Worm (Caenorhabditis elegans) whole organism, mixed stage, embryonic: ENCODE data around the gene C18D4.4.

Experiments used
- ces-1 ChIP-seq: fragments of 150-350 bp; optimal IDR thresholded peaks from 2 replicates; lab custom pipeline; 2014; ENCODE audit warnings: missing biosample characterization, missing genetic modification reagents, missing genetic modification characterization
- elt-1 ChIP-seq: sonication (generic microtip); optimal IDR thresholded peaks from 2 replicates; lab custom pipeline; 2017; ENCODE audit warnings: missing genetic modification characterization, mild to moderate bottlenecking, missing compliant biosample characterization, antibody characterized with exemption, moderate library complexity, borderline replicate concordance; ENCODE audit not compliant: insufficient read depth
- elt-3 ChIP-seq: fragments of 150-350 bp; optimal IDR thresholded peaks from 2 replicates; lab custom pipeline; 2014; ENCODE audit warnings: missing biosample characterization, missing genetic modification characterization
- lin-32 ChIP-seq: fragments of 200-800 bp; sonication (Bioruptor generic); optimal IDR thresholded peaks from 2 replicates; lab custom pipeline; 2018; ENCODE audit warnings: mild to moderate bottlenecking, missing genetic modification characterization, missing compliant biosample characterization
- mep-1 ChIP-seq: fragments of 150-350 bp; optimal IDR thresholded peaks from 2 replicates; lab custom pipeline; 2017; ENCODE audit warnings: missing biosample characterization, missing genetic modification reagents, missing genetic modification characterization, inconsistent platforms
- mls-2 ChIP-seq: sonication (generic microtip); optimal IDR thresholded peaks from 2 replicates; lab custom pipeline; 2016; ENCODE audit warnings: mild to moderate bottlenecking, missing genetic modification characterization, moderate library complexity, missing compliant biosample characterization
- nhr-28 ChIP-seq: fragments of 150-350 bp; optimal IDR thresholded peaks from 2 replicates; lab custom pipeline; 2014; ENCODE audit warnings: missing biosample characterization, missing genetic modification characterization
- nhr-76 ChIP-seq: sonication (generic microtip); optimal IDR thresholded peaks from 2 replicates; lab custom pipeline; 2017; ENCODE audit warnings: missing biosample characterization, missing genetic modification characterization
- pha-4 ChIP-seq: fragments of 150-350 bp; optimal IDR thresholded peaks from 2 replicates; lab custom pipeline; 2018; ENCODE audit warnings: missing biosample characterization, missing genetic modification reagents, missing genetic modification characterization
- snpc-4 ChIP-seq: fragments of 150-350 bp; optimal IDR thresholded peaks from 2 replicates; lab custom pipeline; 2014; ENCODE audit warnings: missing biosample characterization, missing genetic modification characterization
- unc-120 ChIP-seq: sonication (generic microtip); optimal IDR thresholded peaks from 2 replicates; lab custom pipeline; 2017; ENCODE audit warnings: missing genetic modification characterization, missing compliant biosample characterization; ENCODE audit not compliant: poor library complexity, severe bottlenecking
- unc-62 ChIP-seq: fragments of 150-350 bp; optimal IDR thresholded peaks from 2 replicates; lab custom pipeline; 2014; ENCODE audit warnings: missing biosample characterization, missing genetic modification reagents, missing genetic modification characterization
- ztf-11 ChIP-seq: fragments of 150-350 bp; optimal IDR thresholded peaks from 2 replicates; lab custom pipeline; 2014; ENCODE audit warnings: missing biosample characterization, missing genetic modification characterization

DNA sequence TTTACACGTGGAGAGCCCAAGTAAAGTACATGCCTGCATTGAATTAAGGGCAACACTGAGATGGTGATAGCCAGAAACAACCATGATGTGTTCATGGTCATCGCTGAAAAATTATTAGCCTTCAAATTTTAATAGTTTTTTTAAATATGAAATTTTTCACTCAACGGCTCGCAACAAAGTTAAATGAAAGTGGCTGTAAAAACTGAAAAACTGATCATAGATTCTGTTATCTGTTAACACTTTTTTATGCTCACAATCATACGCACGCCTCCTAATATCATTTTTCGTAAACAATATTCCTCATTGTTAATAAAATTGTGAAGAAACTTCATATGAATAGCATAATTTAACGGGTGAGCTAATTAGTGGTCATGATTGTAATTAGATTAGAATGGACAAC is at the start of gene C18D4.4:
- TF ChIP-seq ztf-11 (no peak), elt-3 (tag; lab: Kevin White, UChicago) (no peak), mls-2 (tag; lab: Kevin White, UChicago) (no peak), nhr-28 (tag; lab: Kevin White, UChicago) (no peak), unc-62 (GFP tag; lab: Kevin White, UChicago) (no peak), nhr-76 (no peak), lin-32 (no peak), ces-1 (GFP tag; lab: Kevin White, UChicago) (no peak), elt-1 (tag; lab: Kevin White, UChicago) (no peak), snpc-4 (tag; lab: Kevin White, UChicago) (no peak), mep-1 (no peak), unc-120 (no peak), pha-4 (tag; lab: Kevin White, UChicago) (no peak)
